Worm (Caenorhabditis elegans) whole organism, L4/young adult: ENCODE data around the gene lips-17.

Experiments used
- W03F9.2 ChIP-seq: fragments of 150-350 bp; optimal IDR thresholded peaks from 2 replicates; lab custom pipeline; 2014; ENCODE audit warnings: missing biosample characterization, missing genetic modification characterization
- him-1 ChIP-seq: sonication (generic microtip); optimal IDR thresholded peaks from 2 replicates; lab custom pipeline; 2016; ENCODE audit warnings: missing genotype, missing genetic modification reagents, missing genetic modification characterization, missing compliant biosample characterization

- TF ChIP-seq W03F9.2 (no peak), him-1 (tag; lab: Kevin White, UChicago) (no peak)
Observed at ce11 chrII:7577412-7577811, 30.6 kb upstream of the lips-17 start, which contains the start of gene F35D2.6.
